Worm (Caenorhabditis elegans) whole organism, L4/young adult: ENCODE results near the gene mltn-6.

Source experiments
- W03F9.2 ChIP-seq: fragments of 150-350 bp; optimal IDR thresholded peaks from 2 replicates; lab custom pipeline; 2014; ENCODE audit warnings: missing biosample characterization, missing genetic modification characterization
- dao-5 ChIP-seq: sonication (generic microtip); optimal IDR thresholded peaks from 2 replicates; lab custom pipeline; 2016; ENCODE audit warnings: missing genotype, missing genetic modification characterization, moderate library complexity, missing compliant biosample characterization

DNA sequence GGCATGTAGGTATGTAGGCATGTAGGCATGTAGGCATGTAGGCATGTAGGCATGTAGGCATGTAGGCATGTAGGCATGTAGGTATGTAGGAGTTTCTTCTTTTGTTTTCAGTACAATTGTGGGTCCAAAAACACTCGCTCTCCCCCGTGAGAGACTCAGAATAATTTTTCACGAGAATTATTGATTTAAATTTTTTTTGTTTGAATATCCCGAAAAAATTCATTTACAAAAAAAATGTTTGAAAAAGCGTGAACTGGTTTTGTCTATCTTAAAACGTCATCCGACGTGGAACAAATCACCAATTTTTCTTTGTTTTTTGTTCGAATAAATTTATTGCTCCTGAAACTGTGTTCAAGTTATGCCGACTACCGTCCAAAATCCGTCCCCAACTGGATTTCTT is 21.6 kb upstream of the mltn-6 start, which contains the start of gene wago-10:
- no peak for TF ChIP-seq dao-5 (tag; lab: Kevin White, UChicago)
- no peak for TF ChIP-seq W03F9.2 (tag; lab: Kevin White, UChicago)
